Worm (Caenorhabditis elegans) whole organism, L1 larva: ENCODE results near the gene F46C8.8.
A peak's percentile ranks its signal among the peaks of the same experiment; 100 is the strongest.

Experiments used
- fos-1 ChIP-seq: fragments of 150-350 bp; optimal IDR thresholded peaks from 2 replicates; lab custom pipeline; 2014; ENCODE audit warnings: missing biosample characterization, missing genetic modification characterization
- grh-1 ChIP-seq: fragments of 200-800 bp; sonication (Bioruptor generic); IDR thresholded peaks from 2 replicates; pipeline ENCODE4 v1.3.6; 2022; ENCODE audit warnings: missing genetic modification reagents, missing genetic modification characterization, missing compliant biosample characterization
- hpl-2 ChIP-seq: fragments of 150-350 bp; optimal IDR thresholded peaks from 2 replicates; lab custom pipeline; 2014; ENCODE audit warnings: missing biosample characterization, missing genetic modification reagents, missing genetic modification characterization
- nhr-19 ChIP-seq: fragments of 200-800 bp; sonication (Bioruptor generic); conservative IDR thresholded peaks from 2 replicates; pipeline ENCODE4 v1.3.6; 2022; ENCODE audit warnings: missing genetic modification characterization, missing compliant biosample characterization
- nhr-237 ChIP-seq: fragments of 150-350 bp; optimal IDR thresholded peaks from 2 replicates; lab custom pipeline; 2014; ENCODE audit warnings: missing biosample characterization, missing genetic modification characterization
- nhr-76 ChIP-seq: sonication (generic microtip); optimal IDR thresholded peaks from 2 replicates; lab custom pipeline; 2017; ENCODE audit warnings: missing biosample characterization, missing genetic modification characterization
- pag-3 ChIP-seq: sonication (generic microtip); optimal IDR thresholded peaks from 2 replicates; lab custom pipeline; 2017; ENCODE audit warnings: missing genetic modification characterization, mild to moderate bottlenecking, missing compliant biosample characterization, antibody characterized with exemption, borderline replicate concordance; ENCODE audit not compliant: insufficient read depth
- snpc-4 ChIP-seq: fragments of 150-350 bp; optimal IDR thresholded peaks from 2 replicates; lab custom pipeline; 2014; ENCODE audit warnings: missing biosample characterization, missing genetic modification characterization
- snu-23 ChIP-seq: sonication (generic microtip); optimal IDR thresholded peaks from 2 replicates; lab custom pipeline; 2016; ENCODE audit warnings: missing genetic modification characterization, missing compliant biosample characterization
- unc-130 ChIP-seq: fragments of 150-350 bp; optimal IDR thresholded peaks from 2 replicates; lab custom pipeline; 2017; ENCODE audit warnings: missing biosample characterization, missing genetic modification characterization, inconsistent platforms
- unc-62 ChIP-seq: fragments of 150-350 bp; optimal IDR thresholded peaks from 2 replicates; lab custom pipeline; 2014; ENCODE audit warnings: missing biosample characterization, missing genetic modification reagents, missing genetic modification characterization

- TF ChIP-seq fos-1: no peak
- peak; percentile 36 for TF ChIP-seq nhr-19 (GFP tag; lab: Robert Waterston, UW)
- TF ChIP-seq unc-62 (GFP tag; lab: Kevin White, UChicago): no peak
- TF ChIP-seq hpl-2 (GFP tag; lab: Kevin White, UChicago): no peak
- TF ChIP-seq nhr-237 (tag; lab: Kevin White, UChicago): no peak
- peak; percentile 37 for TF ChIP-seq snu-23 (GFP tag; lab: Kevin White, UChicago)
- peak; percentile 36 for TF ChIP-seq pag-3 (tag; lab: Kevin White, UChicago)
- TF ChIP-seq unc-130 (tag; lab: Kevin White, UChicago): no peak
- TF ChIP-seq grh-1: no peak
- TF ChIP-seq nhr-76 (tag; lab: Kevin White, UChicago): no peak
- TF ChIP-seq snpc-4 (tag; lab: Kevin White, UChicago): no peak
Measured at ce11 chrX:7523799-7524198, 30.4 kb downstream of the F46C8.8 start.
